Worm (Caenorhabditis elegans) whole organism, midembryonic: ENCODE results near the gene msp-59.

Source experiments
- T22C8.4 ChIP-seq: fragments of 200-800 bp; sonication (Bioruptor generic); IDR thresholded peaks from 2 replicates; pipeline ENCODE4 v1.3.6; 2022; ENCODE audit warnings: missing genetic modification characterization, missing compliant biosample characterization
- klf-2 ChIP-seq: fragments of 200-800 bp; sonication (Bioruptor generic); conservative IDR thresholded peaks from 2 replicates; pipeline ENCODE4 v1.3.6; 2022; ENCODE audit warnings: missing genetic modification reagents, missing genetic modification characterization, missing compliant biosample characterization
- med-1 ChIP-seq: sonication (generic microtip); optimal IDR thresholded peaks from 2 replicates; lab custom pipeline; 2017; ENCODE audit warnings: missing genetic modification characterization, mild to moderate bottlenecking, missing compliant biosample characterization, antibody characterized with exemption, missing genetic modification reagents; ENCODE audit not compliant: insufficient read depth
- tab-1 ChIP-seq: fragments of 200-800 bp; sonication (Bioruptor generic); IDR thresholded peaks from 2 replicates; pipeline ENCODE4 v1.3.6; 2022; ENCODE audit warnings: missing genetic modification characterization, missing compliant biosample characterization
- ztf-23 ChIP-seq: fragments of 200-800 bp; sonication (Bioruptor generic); IDR thresholded peaks from 2 replicates; pipeline ENCODE4 v1.3.6; 2022; ENCODE audit warnings: missing genetic modification reagents, missing genetic modification characterization, missing compliant biosample characterization
- ztf-29 ChIP-seq: fragments of 200-800 bp; sonication (Bioruptor generic); IDR thresholded peaks from 2 replicates; pipeline ENCODE4 v1.3.6; 2022; ENCODE audit warnings: missing genetic modification reagents, missing genetic modification characterization, missing compliant biosample characterization

ce11 chrIV:5318835-5319303 lies 6.0 kb upstream of the msp-59 start, which contains the start of gene slc-46A:
- TF ChIP-seq klf-2 (GFP tag; lab: Robert Waterston, UW) (no peak), tab-1 (no peak), ztf-29 (GFP tag; lab: Robert Waterston, UW) (no peak), ztf-23 (GFP tag; lab: Robert Waterston, UW) (no peak), med-1 (no peak), T22C8.4 (GFP tag; lab: Robert Waterston, UW) (no peak)
